Fruit fly (Drosophila melanogaster): ENCODE results near the gene CG31635.

CG31635 gene

dm6 chr2L:6698387-6698786 lies 49.5 kb upstream of the CG31635 start (continued):
- TF ChIP-seq ATbp (GFP tag; optimal IDR thresholded peaks at IDR 0.05) (peak; percentile 13), CG7372 (GFP tag; IDR thresholded peaks at IDR 0.05) (0 out of 2 replicates have a peak, but pooled peaks have one; percentile 43), Abd-B (GFP tag; optimal IDR thresholded peaks at IDR 0.05) (peak; percentile 13), Oaz (GFP tag; IDR thresholded peaks at IDR 0.05) (0 out of 2 replicates have a peak, but pooled peaks have one; percentile 32), ewg (GFP tag; optimal IDR thresholded peaks at IDR 0.05) (no peak), CG13424 (tag; optimal IDR thresholded peaks at IDR 0.05) (peak; percentile 35), jigr1 (GFP tag; IDR thresholded peaks at IDR 0.05) (peak; percentile 32; the same call in 1 of the 3 replicates), CG11560 (tag; IDR thresholded peaks at IDR 0.05) (no peak), CG1792 (GFP tag; optimal IDR thresholded peaks at IDR 0.05) (no peak), Mrtf (GFP tag; IDR thresholded peaks at IDR 0.05) (peak; percentile 62; the same call in 1 of the 3 replicates), CG14014 (GFP tag; IDR thresholded peaks at IDR 0.05) (peak; percentile 58; the same call in 1 of the 2 replicates), HLHmδ (GFP tag; optimal IDR thresholded peaks at IDR 0.05) (no peak), bsh (GFP tag; optimal IDR thresholded peaks at IDR 0.05) (peak in 1 of 2 experiments; percentile 52), CG15269 (tag; optimal IDR thresholded peaks at IDR 0.05) (peak; percentile 58), Asciz (GFP tag; optimal IDR thresholded peaks at IDR 0.05) (peak; percentile 30), lov (optimal IDR thresholded peaks at IDR 0.05) (no peak), lov (GFP tag; IDR thresholded peaks at IDR 0.05) (peak; percentile 68; the same call in 1 of the 3 replicates), NC2β (GFP tag; optimal IDR thresholded peaks at IDR 0.05) (peak; percentile 21), knrl (GFP tag; IDR thresholded peaks at IDR 0.05; ENCODE audit: partially characterized antibody) (no peak), CG10979 (tag; optimal IDR thresholded peaks at IDR 0.05) (peak; percentile 45), CG9609 (GFP tag; optimal IDR thresholded peaks at IDR 0.05) (no peak), bab2 (GFP tag; optimal IDR thresholded peaks at IDR 0.05) (peak; percentile 8), CG31365 (tag; optimal IDR thresholded peaks at IDR 0.05) (no peak), CG1603 (tag; optimal IDR thresholded peaks at IDR 0.05) (peak; percentile 70), CG7745 (tag; optimal IDR thresholded peaks at IDR 0.05) (no peak), chif (GFP tag; optimal IDR thresholded peaks at IDR 0.05) (peak; percentile 14 to 57), CG18764 (GFP tag; optimal IDR thresholded peaks at IDR 0.05) (peak; percentile 7), prd (optimal IDR thresholded peaks at IDR 0.05) (no peak), prd (GFP tag; IDR thresholded peaks at IDR 0.05) (peak; percentile 87), Pdp1 (GFP tag; optimal IDR thresholded peaks at IDR 0.05) (peak; percentile 13 to 39), cwo (GFP tag; optimal IDR thresholded peaks at IDR 0.05) (no peak), CG6175 (GFP tag; IDR thresholded peaks at IDR 0.05) (0 out of 3 replicates have a peak, but pooled peaks have one; percentile 20), tgo (GFP tag; IDR thresholded peaks at IDR 0.05) (peak; percentile 58), Hr3 (GFP tag; optimal IDR thresholded peaks at IDR 0.05) (peak; percentile 29), HHEX (GFP tag; optimal IDR thresholded peaks at IDR 0.05) (peak; percentile 6), CG10267 (tag; optimal IDR thresholded peaks at IDR 0.05) (peak; percentile 18), slp2 (GFP tag; optimal IDR thresholded peaks at IDR 0.05) (no peak), chn (GFP tag; optimal IDR thresholded peaks at IDR 0.05) (peak; percentile 42), CG2678 (tag; optimal IDR thresholded peaks at IDR 0.05) (peak; percentile 49), h (optimal IDR thresholded peaks at IDR 0.05) (no peak), zfh2 (GFP tag; optimal IDR thresholded peaks at IDR 0.05) (peak; percentile 1), hkb (optimal IDR thresholded peaks at IDR 0.05) (no peak), hkb (GFP tag; IDR thresholded peaks at IDR 0.05) (peak; percentile 24; the same call in 1 of the 2 replicates), tio (GFP tag; optimal IDR thresholded peaks at IDR 0.05) (peak; percentile 2), CG11695 (GFP tag; IDR thresholded peaks at IDR 0.05) (peak; percentile 20; the same call in 1 of the 3 replicates)

Data from whole organism, embryonic.